Fruit fly (Drosophila melanogaster) S2 (cell line): ENCODE data around the gene Atg16.

Experiments
- CG8478 ChIP-seq: fragments of >200 bp; optimal IDR thresholded peaks from 2 replicates; lab custom pipeline; 2018
- CTCF ChIP-seq, 2 experiments: fragments of >200 bp; optimal IDR thresholded peaks; 2 replicates each; lab custom pipeline; 2018

DNA sequence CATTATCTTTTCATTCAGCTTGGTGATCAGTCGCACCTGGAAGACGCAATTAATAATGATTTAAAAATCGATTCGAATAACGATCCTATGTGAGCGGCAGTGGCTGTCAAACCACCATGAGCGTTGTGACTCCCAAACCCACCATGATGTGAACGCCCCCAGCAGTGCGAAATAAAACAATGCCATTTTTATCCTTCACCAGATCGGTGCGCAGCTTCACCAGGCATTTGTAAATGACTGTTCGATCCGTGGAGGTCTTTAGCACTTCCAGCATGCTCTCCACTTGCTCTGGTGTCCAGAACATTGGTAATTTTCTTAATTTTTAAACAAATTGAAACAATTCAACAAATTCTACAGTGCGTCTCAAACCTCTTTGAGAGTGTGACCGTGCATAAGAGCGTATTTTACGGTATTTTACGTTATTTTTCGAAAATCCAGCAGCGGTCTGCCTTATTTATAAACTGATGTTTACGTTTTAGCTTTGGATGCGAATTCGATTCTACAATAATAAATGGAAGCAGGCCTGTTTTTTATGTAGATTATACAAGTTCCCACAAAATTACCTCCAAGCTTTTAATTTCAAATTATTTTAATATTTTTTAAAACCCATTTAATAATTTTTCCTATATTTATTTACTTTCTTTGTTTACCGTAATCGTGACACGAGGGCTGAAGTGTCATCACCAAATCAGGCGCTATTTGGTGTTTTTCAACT is 35.8 kb downstream of the Atg16 start, which contains the start of the genes Rnb and Drice:
- TF ChIP-seq CG8478 (lab: Kevin White, UChicago) (no peak), CTCF (optimal IDR thresholded peaks at IDR 0.05; lab: Kevin White, UChicago) (peak; percentile 16 to 25)
